Worm (Caenorhabditis elegans): ENCODE results near the gene fbxb-83.
"Not testable (repeated sequence)": the region's sequence is repeated elsewhere in the genome, so short reads cannot be mapped to it uniquely, and the experiment has no call there.

fbxb-83 gene

DNA sequence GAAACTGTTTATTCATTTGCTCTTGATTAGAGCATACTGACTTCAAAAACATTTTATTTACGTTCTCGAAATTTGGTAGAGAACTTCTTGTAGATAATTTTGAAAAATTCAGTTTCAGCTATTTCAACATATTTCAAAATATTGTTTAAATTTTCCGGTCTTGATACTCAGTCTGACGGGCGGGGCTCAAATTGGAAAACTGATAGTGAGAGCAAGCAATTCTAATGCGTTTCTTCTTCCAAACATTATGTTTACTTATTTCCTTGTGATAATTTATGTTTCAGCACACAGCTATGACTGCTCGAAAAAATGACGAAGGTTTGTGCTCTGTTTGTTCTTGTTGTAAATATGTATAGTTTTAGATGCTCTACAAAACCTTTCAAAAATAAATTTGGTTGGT is 24.8 kb downstream of the fbxb-83 start, which contains the start of gene pals-24:
TSS of gene pals-24 (plus strand) at position 237 of the 400 bp plus-strand sequence.
- TF ChIP-seq C16A3.4 (tag; optimal IDR thresholded peaks at IDR 0.05) (no peak), nhr-47 (tag; optimal IDR thresholded peaks at IDR 0.05) (no peak), efl-1 (optimal IDR thresholded peaks at IDR 0.05) (no peak), efl-1 (GFP tag; optimal IDR thresholded peaks at IDR 0.05 in 1 of 2) (peak in 1 of 2 experiments; percentile 79), elt-2 (tag; optimal IDR thresholded peaks at IDR 0.05) (peak; percentile 56), lin-13 (GFP tag; optimal IDR thresholded peaks at IDR 0.05) (no peak), lin-35 (GFP tag; optimal IDR thresholded peaks at IDR 0.05) (peak in 1 of 2 experiments; percentile 14)

DNA sequence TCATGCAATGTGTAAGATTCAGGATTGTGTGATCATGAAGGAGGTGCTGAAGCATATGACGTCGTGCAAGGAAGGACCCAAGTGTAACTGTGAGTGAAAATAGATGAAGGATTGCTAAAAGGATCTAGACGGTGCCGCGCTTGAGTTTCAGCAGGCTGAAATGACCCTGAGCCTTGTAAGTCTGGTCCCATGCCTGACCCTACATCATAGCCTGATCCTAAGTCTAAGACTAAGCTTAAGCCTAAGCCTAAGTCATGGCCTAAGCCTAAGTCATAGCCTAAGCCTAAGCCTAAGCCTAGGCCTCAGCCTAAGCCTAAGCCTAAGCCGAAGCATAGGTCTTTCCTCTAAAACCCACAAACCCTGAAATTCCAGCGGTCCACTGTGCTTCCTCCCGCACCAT is 27.2 kb downstream of the fbxb-83 start:
- TF ChIP-seq lin-14 (GFP tag; optimal IDR thresholded peaks at IDR 0.05) (no peak), hpl-2 (GFP tag; optimal IDR thresholded peaks at IDR 0.05) (no peak), aly-2 (tag; optimal IDR thresholded peaks at IDR 0.05) (no peak), ceh-8 (GFP tag; optimal IDR thresholded peaks at IDR 0.05) (no peak), nhr-20 (tag; optimal IDR thresholded peaks at IDR 0.05) (no peak), rnt-1 (tag; optimal IDR thresholded peaks at IDR 0.05) (no peak), aha-1 (tag; optimal IDR thresholded peaks at IDR 0.05) (no peak), mab-9 (GFP tag; IDR thresholded peaks at IDR 0.05) (no peak), isw-1 (GFP tag; IDR thresholded peaks at IDR 0.05) (no peak), fos-1 (tag; optimal IDR thresholded peaks at IDR 0.05) (no peak), ceh-90 (tag; optimal IDR thresholded peaks at IDR 0.05) (no peak)

DNA sequence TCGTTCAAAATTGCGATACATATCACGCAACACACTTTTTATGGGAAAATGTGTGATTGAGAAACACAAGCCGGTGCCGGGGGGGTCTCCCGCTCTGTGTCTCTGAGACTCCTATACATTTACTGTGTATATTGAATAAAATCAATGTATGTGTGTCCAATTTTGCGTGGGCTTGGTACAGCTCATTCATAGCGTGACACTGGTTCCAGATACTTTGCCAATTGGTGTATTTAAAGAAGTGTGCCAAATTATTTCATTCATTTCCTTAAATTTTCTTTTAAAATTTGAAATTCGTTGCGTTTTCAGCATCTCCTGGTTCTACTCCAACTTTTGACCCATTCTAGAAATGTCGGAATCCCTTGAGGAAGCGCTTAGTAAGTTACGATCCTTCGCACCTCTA is 27.8 kb downstream of the fbxb-83 start, which contains the start of gene C29F9.5:
TSS of gene C29F9.5 (plus strand) at position 301 of the 400 bp plus-strand sequence.
- TF ChIP-seq mep-1 (tag; optimal IDR thresholded peaks at IDR 0.05): no peak
- TF ChIP-seq ama-1 (optimal IDR thresholded peaks at IDR 0.05): no peak
- no peak for TF ChIP-seq sox-4 (tag; optimal IDR thresholded peaks at IDR 0.05)
- TF ChIP-seq nhr-12 (tag; optimal IDR thresholded peaks at IDR 0.05): no peak
- no peak for TF ChIP-seq sptf-1 (tag; optimal IDR thresholded peaks at IDR 0.05)
- TF ChIP-seq tbx-2 (tag; optimal IDR thresholded peaks at IDR 0.05): no peak
- no peak for TF ChIP-seq unc-98 (GFP tag; IDR thresholded peaks at IDR 0.05)
- TF ChIP-seq ztf-4 (tag; optimal IDR thresholded peaks at IDR 0.05): no peak
- no peak for TF ChIP-seq fkh-4 (tag; optimal IDR thresholded peaks at IDR 0.05; ENCODE audit: borderline replicate concordance)
- TF ChIP-seq rnt-1 (tag; optimal IDR thresholded peaks at IDR 0.05): no peak

DNA sequence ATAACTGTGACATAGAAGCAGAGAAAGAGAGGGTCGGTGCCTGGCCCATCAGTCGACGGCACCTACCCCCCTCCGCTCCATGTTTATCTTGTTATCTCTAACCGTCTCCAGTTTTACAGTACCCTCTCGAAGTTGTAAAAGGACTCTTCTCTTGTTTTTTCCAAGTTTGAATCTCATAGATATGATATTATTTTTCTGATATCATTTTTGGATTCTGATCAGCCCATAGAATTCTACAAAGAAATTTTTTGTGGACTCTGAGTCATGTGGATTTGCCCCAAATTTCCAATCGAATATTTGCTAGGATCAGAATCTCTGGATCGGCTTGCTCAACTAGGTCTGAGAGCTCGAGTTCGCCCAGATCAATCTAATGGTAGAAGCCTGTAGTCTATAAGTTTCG is 30.4 kb downstream of the fbxb-83 start, which contains the start of gene C29F9.6:
TSS of gene C29F9.6 (plus strand) at position 301 of the 400 bp plus-strand sequence.
- TF ChIP-seq efl-1 (optimal IDR thresholded peaks at IDR 0.05) (no peak), efl-1 (GFP tag; optimal IDR thresholded peaks at IDR 0.05 in 1 of 2) (peak in 1 of 2 experiments; percentile 66), pax-3 (tag; optimal IDR thresholded peaks at IDR 0.05) (no peak)

DNA sequence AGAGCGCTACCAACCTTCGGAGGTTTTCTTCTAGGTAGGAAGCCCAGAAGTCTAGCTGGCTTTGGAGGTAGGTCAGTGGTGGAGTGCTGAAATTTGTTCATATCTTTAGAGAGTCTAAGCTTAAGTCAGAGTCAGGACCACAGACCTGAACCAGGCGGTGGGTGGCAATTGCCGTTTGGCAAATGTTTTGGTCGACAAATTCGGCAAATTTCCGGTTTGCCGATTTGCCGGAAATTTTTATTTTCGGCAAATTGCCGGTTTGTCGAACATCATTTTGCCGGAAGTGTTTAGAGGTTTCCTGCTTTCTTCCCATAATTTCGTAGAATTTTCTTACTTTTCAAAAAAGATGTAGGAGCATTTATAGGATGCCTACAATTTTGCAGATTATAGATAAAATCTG is 46.2 kb downstream of the fbxb-83 start, which contains the start of gene C29F9.9:
TSS of gene C29F9.9 (minus strand) at position 101 of the 400 bp plus-strand sequence.
- TF ChIP-seq egl-27 (tag; optimal IDR thresholded peaks at IDR 0.05); mab-9 (GFP tag; IDR thresholded peaks at IDR 0.05); fkh-8 (tag; optimal IDR thresholded peaks at IDR 0.05): not testable (repeated sequence)

DNA sequence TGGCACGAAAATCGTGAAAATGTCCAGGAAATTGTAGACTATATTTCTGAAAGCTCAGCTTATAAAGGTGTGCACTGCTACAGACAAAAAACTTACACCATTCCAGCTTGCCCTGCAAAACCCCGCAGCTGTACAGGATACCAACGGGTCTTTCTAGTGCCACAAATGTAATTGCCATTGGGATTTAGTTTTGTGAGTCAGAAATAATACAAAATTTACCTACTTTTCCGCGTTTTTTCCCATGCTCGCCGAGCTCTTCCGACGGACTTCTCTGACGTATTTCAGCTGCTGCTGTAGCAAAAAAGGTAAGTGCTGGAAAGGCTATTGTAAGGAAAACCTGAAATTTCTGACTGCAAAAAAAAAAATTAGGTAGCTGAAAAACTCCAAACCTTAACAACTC is 48.0 kb downstream of the fbxb-83 start, which contains the start of gene C29F9.8:
TSS of gene C29F9.8 (minus strand) at position 101 of the 400 bp plus-strand sequence.
- TF ChIP-seq lsy-2 (tag; optimal IDR thresholded peaks at IDR 0.05); dpl-1 (GFP tag; optimal IDR thresholded peaks at IDR 0.05); rnt-1 (tag; optimal IDR thresholded peaks at IDR 0.05): not testable (repeated sequence)
